Worm (Caenorhabditis elegans) whole organism, L3 larva: ENCODE results near the gene rps-13.

ENCODE experiments used
- ama-1 ChIP-seq: fragments of 150-350 bp; optimal IDR thresholded peaks from 2 replicates; lab custom pipeline; 2018
- egl-27 ChIP-seq: sonication (generic microtip); optimal IDR thresholded peaks from 4 replicates; lab custom pipeline; 2017; ENCODE audit warnings: missing biosample characterization, missing genetic modification reagents, missing genetic modification characterization
- fos-1 ChIP-seq: fragments of 150-350 bp; optimal IDR thresholded peaks from 2 replicates; lab custom pipeline; 2014; ENCODE audit warnings: missing biosample characterization, missing genetic modification characterization
- nhr-237 ChIP-seq: fragments of 150-350 bp; optimal IDR thresholded peaks from 2 replicates; lab custom pipeline; 2014; ENCODE audit warnings: missing biosample characterization, missing genetic modification characterization

DNA sequence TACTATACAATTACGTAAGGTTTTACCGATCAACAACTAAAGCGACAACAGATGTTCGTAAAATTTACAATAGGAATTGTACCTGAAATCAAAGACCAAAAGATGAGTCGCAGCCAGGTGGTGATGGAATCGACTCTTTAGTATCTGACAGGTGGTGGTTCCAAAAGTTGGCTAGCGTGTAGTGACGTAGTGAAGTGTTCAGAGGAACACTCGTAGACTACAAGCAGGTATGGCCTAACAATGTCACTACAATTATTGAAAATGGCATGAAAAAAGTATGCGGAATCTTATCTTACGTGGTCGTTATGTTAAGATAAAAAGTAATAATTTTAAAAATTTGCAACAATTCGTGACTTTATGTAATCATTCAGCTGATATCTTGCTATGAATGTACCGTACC is 46.7 kb upstream of the rps-13 start:
- TF ChIP-seq nhr-237 (tag; lab: Kevin White, UChicago), result no peak
- TF ChIP-seq ama-1 (lab: Kevin White, UChicago), result no peak
- no peak for TF ChIP-seq egl-27 (tag; lab: Kevin White, UChicago)
- TF ChIP-seq fos-1 (tag; lab: Kevin White, UChicago), result no peak
